Fruit fly (Drosophila melanogaster) whole organism, adult: Measurements from ENCODE around the gene CG4074.

Experiments used
- CG11617 ChIP-seq: fragments of 200-800 bp; sonication (Bioruptor generic); optimal IDR thresholded peaks from 2 replicates; lab custom pipeline; 2017; ENCODE audit warnings: mild to moderate bottlenecking, missing biosample characterization, missing genetic modification reagents, missing genetic modification characterization
- CG12768 ChIP-seq: fragments of 200-800 bp; sonication (Bioruptor generic); optimal IDR thresholded peaks from 2 replicates; lab custom pipeline; 2017; ENCODE audit warnings: missing biosample characterization, missing genetic modification characterization, mild to moderate bottlenecking, moderate library complexity, missing genetic modification reagents
- CG14711 ChIP-seq: fragments of 200-800 bp; sonication (Bioruptor generic); optimal IDR thresholded peaks from 2 replicates; lab custom pipeline; 2018; ENCODE audit warnings: missing biosample characterization, mild to moderate bottlenecking, missing genetic modification characterization, moderate library complexity
- CG1620 ChIP-seq: fragments of 200-800 bp; sonication (Bioruptor generic); optimal IDR thresholded peaks from 2 replicates; lab custom pipeline; 2016; ENCODE audit warnings: missing biosample characterization, missing genetic modification characterization
- CG33017 ChIP-seq: fragments of 200-800 bp; sonication (Bioruptor generic); optimal IDR thresholded peaks from 2 replicates; lab custom pipeline; 2018; ENCODE audit warnings: missing biosample characterization, mild to moderate bottlenecking, missing genetic modification characterization, moderate library complexity
- CG5204 ChIP-seq: fragments of 200-800 bp; sonication (Bioruptor generic); optimal IDR thresholded peaks from 2 replicates; lab custom pipeline; 2016; ENCODE audit warnings: missing biosample characterization, missing genetic modification characterization
- CG7045 ChIP-seq: fragments of 200-800 bp; sonication (Bioruptor generic); optimal IDR thresholded peaks from 2 replicates; lab custom pipeline; 2017; ENCODE audit warnings: missing biosample characterization, mild to moderate bottlenecking, missing genetic modification characterization
- CG7101 ChIP-seq: fragments of 200-800 bp; sonication (Bioruptor generic); optimal IDR thresholded peaks from 2 replicates; lab custom pipeline; 2018; ENCODE audit warnings: missing biosample characterization, mild to moderate bottlenecking, missing genetic modification characterization, moderate library complexity
- Clk ChIP-seq: fragments of 200-800 bp; sonication (Bioruptor generic); optimal IDR thresholded peaks from 2 replicates; lab custom pipeline; 2017; ENCODE audit warnings: missing biosample characterization, missing genetic modification characterization
- Crg-1 ChIP-seq: fragments of 200-800 bp; sonication (Bioruptor generic); optimal IDR thresholded peaks from 2 replicates; lab custom pipeline; 2016; ENCODE audit warnings: missing biosample characterization, missing genetic modification characterization
- Hr96 ChIP-seq: fragments of 200-800 bp; sonication (Bioruptor generic); optimal IDR thresholded peaks from 2 replicates; lab custom pipeline; 2016; ENCODE audit warnings: missing biosample characterization, missing genetic modification characterization
- Mnt ChIP-seq: fragments of 200-800 bp; sonication (Bioruptor generic); optimal IDR thresholded peaks from 2 replicates; lab custom pipeline; 2016; ENCODE audit warnings: missing biosample characterization, mild to moderate bottlenecking, missing genetic modification characterization
- bab1 ChIP-seq: fragments of 200-800 bp; sonication (Bioruptor generic); optimal IDR thresholded peaks from 3 replicates; lab custom pipeline; 2019; ENCODE audit warnings: missing biosample characterization, mild to moderate bottlenecking, missing genetic modification characterization, moderate library complexity
- cic ChIP-seq: fragments of 200-800 bp; sonication (Bioruptor generic); optimal IDR thresholded peaks from 2 replicates; lab custom pipeline; 2017; ENCODE audit warnings: missing biosample characterization, mild to moderate bottlenecking, missing genetic modification characterization, moderate library complexity
- cnc ChIP-seq, 2 experiments: fragments of >200 bp; optimal IDR thresholded peaks; 2 replicates each; lab custom pipeline; 2017
- kay ChIP-seq: fragments of 200-800 bp; sonication (Bioruptor generic); peaks from one replicate; lab custom pipeline; 2016; ENCODE audit warnings: missing biosample characterization, missing genetic modification characterization, borderline replicate concordance
- ovo ChIP-seq: fragments of 200-800 bp; sonication (Bioruptor generic); optimal IDR thresholded peaks from 2 replicates; lab custom pipeline; 2016; ENCODE audit warnings: missing biosample characterization, missing genetic modification characterization
- pad ChIP-seq: fragments of 200-800 bp; sonication (Bioruptor generic); optimal IDR thresholded peaks from 3 replicates; lab custom pipeline; 2017; ENCODE audit warnings: missing biosample characterization, missing genetic modification characterization, mild to moderate bottlenecking, moderate library complexity, missing genetic modification reagents
- tj ChIP-seq: fragments of 200-800 bp; sonication (Bioruptor generic); optimal IDR thresholded peaks from 3 replicates; lab custom pipeline; 2017; ENCODE audit warnings: missing biosample characterization, mild to moderate bottlenecking, missing genetic modification characterization, moderate library complexity
- toe ChIP-seq: fragments of 200-800 bp; sonication (Bioruptor generic); optimal IDR thresholded peaks from 2 replicates; lab custom pipeline; 2016; ENCODE audit warnings: missing biosample characterization, missing genetic modification characterization

CG4074 gene

DNA sequence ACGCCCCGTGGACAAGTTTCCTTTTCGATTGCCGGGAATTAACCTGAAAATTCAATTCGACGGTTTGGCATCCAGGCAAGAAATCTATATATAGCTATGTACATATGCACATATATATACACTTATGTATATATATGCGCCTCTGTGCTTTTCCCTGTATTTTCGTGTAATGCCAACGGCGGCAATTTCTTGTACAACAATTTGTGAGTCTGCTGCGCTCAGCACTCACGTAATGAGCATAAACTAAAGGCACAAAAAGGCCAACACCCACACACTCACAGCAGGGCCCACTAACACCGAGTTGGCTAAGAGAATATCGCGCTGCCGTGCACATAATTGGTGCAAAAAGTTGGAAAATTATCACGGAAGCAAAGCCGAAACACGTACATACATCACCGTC is 7.8 kb downstream of the CG4074 start:
- TF ChIP-seq Crg-1 (no peak), kay (no peak), CG1620 (GFP tag; lab: Kevin White, UChicago) (no peak), cic (GFP tag; lab: Kevin White, UChicago) (no peak), tj (GFP tag; lab: Kevin White, UChicago) (peak; percentile 78)

- TF ChIP-seq Hr96 (GFP tag; lab: Kevin White, UChicago) (no peak), CG5204 (GFP tag; lab: Kevin White, UChicago) (no peak), CG7045 (GFP tag; lab: Kevin White, UChicago) (no peak), bab1 (GFP tag; lab: Kevin White, UChicago) (no peak), CG1620 (GFP tag; lab: Kevin White, UChicago) (no peak), toe (no peak), Crg-1 (no peak)
Observed at dm6 chr3L:20758583-20758982, 10.7 kb downstream of the CG4074 start, which contains the start of gene CG43251. TSS of gene CG43251 (plus strand) at chr3L:20758883.

DNA sequence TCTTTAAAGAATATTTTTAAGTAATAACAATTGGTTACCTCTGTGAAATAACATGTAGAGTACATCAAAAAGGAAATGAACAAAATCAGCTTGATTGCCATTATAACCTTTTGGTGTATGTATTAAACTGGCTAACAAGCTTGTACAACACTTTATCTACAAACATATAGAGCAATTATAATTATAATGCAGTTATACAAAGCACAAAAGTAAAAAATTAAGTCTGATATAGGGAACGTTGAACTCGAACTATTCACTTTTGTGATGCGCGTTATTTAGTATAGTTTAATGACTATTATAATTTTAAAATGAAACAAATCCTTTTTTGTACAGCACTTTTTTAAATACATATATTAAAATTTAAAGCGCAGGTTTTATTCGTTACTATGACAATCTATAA is 13.7 kb downstream of the CG4074 start, which contains the start of gene CG33912:
Gene CG33912 (minus strand): TSS at position 101 of the 400 bp plus-strand sequence.
- TF ChIP-seq cnc (optimal IDR thresholded peaks at IDR 0.05; lab: Kevin White, UChicago) (no peak), CG33017 (tag; lab: Kevin White, UChicago) (no peak), CG7101 (tag; lab: Kevin White, UChicago) (no peak), CG5204 (GFP tag; lab: Kevin White, UChicago) (no peak), CG14711 (tag; lab: Kevin White, UChicago) (no peak), Clk (no peak), pad (GFP tag; lab: Kevin White, UChicago) (no peak), Crg-1 (no peak), CG1620 (GFP tag; lab: Kevin White, UChicago) (no peak), kay (no peak), Hr96 (GFP tag; lab: Kevin White, UChicago) (no peak), tj (GFP tag; lab: Kevin White, UChicago) (no peak), CG7045 (GFP tag; lab: Kevin White, UChicago) (no peak), ovo (no peak), CG11617 (GFP tag; lab: Kevin White, UChicago) (no peak), bab1 (GFP tag; lab: Kevin White, UChicago) (no peak), toe (no peak), CG12768 (GFP tag; lab: Kevin White, UChicago) (no peak), Mnt (GFP tag; lab: Kevin White, UChicago) (no peak), cic (GFP tag; lab: Kevin White, UChicago) (no peak)

DNA sequence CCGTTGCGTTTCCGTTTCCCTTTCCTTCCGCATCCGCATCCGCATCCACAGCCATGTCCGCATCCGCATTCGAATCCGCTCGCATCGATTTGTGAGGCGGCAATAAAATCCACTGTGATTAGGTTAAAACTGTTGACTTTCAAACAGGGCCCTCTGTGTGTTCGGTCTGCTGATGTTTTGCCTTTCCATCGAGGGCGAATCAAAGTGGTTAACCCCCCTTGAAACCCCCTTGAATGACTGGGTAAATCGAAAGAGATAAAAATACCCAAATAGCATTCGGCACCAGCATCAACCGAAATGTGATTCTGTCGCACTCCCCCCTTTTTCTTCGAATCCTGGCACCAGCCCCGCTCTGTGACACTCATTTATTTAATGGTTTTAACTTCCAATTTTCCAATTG is 16.3 kb downstream of the CG4074 start:
- TF ChIP-seq ovo (no peak), cnc (optimal IDR thresholded peaks at IDR 0.05; lab: Kevin White, UChicago) (no peak), cic (GFP tag; lab: Kevin White, UChicago) (no peak), Hr96 (GFP tag; lab: Kevin White, UChicago) (no peak), Crg-1 (no peak), Mnt (GFP tag; lab: Kevin White, UChicago) (no peak), CG33017 (tag; lab: Kevin White, UChicago) (no peak), pad (GFP tag; lab: Kevin White, UChicago) (no peak), CG7101 (tag; lab: Kevin White, UChicago) (no peak), CG5204 (GFP tag; lab: Kevin White, UChicago) (no peak)

dm6 chr3L:20750391-20750790 is 18.9 kb downstream of the CG4074 start:
- TF ChIP-seq tj (GFP tag; lab: Kevin White, UChicago) (no peak), pad (GFP tag; lab: Kevin White, UChicago) (no peak), CG33017 (tag; lab: Kevin White, UChicago) (no peak)

- TF ChIP-seq ovo (no peak), kay (no peak), CG33017 (tag; lab: Kevin White, UChicago) (no peak), tj (GFP tag; lab: Kevin White, UChicago) (peak; percentile 91), CG1620 (GFP tag; lab: Kevin White, UChicago) (no peak), toe (no peak)
Observed at dm6 chr3L:20748577-20748976, 20.7 kb downstream of the CG4074 start.

dm6 chr3L:20747299-20747925 is 21.9 kb downstream of the CG4074 start:
- no peak for TF ChIP-seq CG7045 (GFP tag; lab: Kevin White, UChicago)
- no peak for TF ChIP-seq kay
- TF ChIP-seq cnc (optimal IDR thresholded peaks at IDR 0.05; lab: Kevin White, UChicago) = no peak
- no peak for TF ChIP-seq Clk
- TF ChIP-seq cic (GFP tag; lab: Kevin White, UChicago) = no peak
- no peak for TF ChIP-seq CG1620 (GFP tag; lab: Kevin White, UChicago)
- TF ChIP-seq toe = no peak
- TF ChIP-seq CG7101 (tag; lab: Kevin White, UChicago) = no peak
- TF ChIP-seq CG14711 (tag; lab: Kevin White, UChicago) = no peak
- TF ChIP-seq ovo = no peak
- no peak for TF ChIP-seq bab1 (GFP tag; lab: Kevin White, UChicago)
